Worm (Caenorhabditis elegans) whole organism, L2 larva: Measurements from ENCODE around the gene rps-30.

ENCODE experiments used
- ZK546.5 ChIP-seq: sonication (generic microtip); optimal IDR thresholded peaks from 2 replicates; lab custom pipeline; 2017; ENCODE audit warnings: missing biosample characterization, missing genetic modification characterization
- ama-1 ChIP-seq: fragments of 150-350 bp; optimal IDR thresholded peaks from 2 replicates; lab custom pipeline; 2018; ENCODE audit warnings: inconsistent platforms
- dmd-4 ChIP-seq: sonication (generic microtip); optimal IDR thresholded peaks from 2 replicates; lab custom pipeline; 2017; ENCODE audit warnings: missing biosample characterization, missing genetic modification characterization
- lin-13 ChIP-seq: fragments of 150-350 bp; optimal IDR thresholded peaks from 2 replicates; lab custom pipeline; 2014; ENCODE audit warnings: missing biosample characterization, missing genetic modification reagents, missing genetic modification characterization
- nhr-11 ChIP-seq: fragments of 150-350 bp; optimal IDR thresholded peaks from 2 replicates; lab custom pipeline; 2014; ENCODE audit warnings: missing biosample characterization, missing genetic modification characterization
- nhr-12 ChIP-seq: fragments of 150-350 bp; optimal IDR thresholded peaks from 2 replicates; lab custom pipeline; 2014; ENCODE audit warnings: missing biosample characterization, missing genetic modification characterization
- nhr-23 ChIP-seq: fragments of 150-350 bp; optimal IDR thresholded peaks from 2 replicates; lab custom pipeline; 2014; ENCODE audit warnings: missing biosample characterization, missing genetic modification reagents, missing genetic modification characterization
- nhr-77 ChIP-seq: fragments of 150-350 bp; optimal IDR thresholded peaks from 2 replicates; lab custom pipeline; 2014; ENCODE audit warnings: missing biosample characterization, missing genetic modification characterization
- ztf-1 ChIP-seq: fragments of 200-800 bp; sonication (Bioruptor generic); conservative IDR thresholded peaks from 2 replicates; pipeline ENCODE4 v1.3.6; 2022; ENCODE audit warnings: missing genetic modification characterization, missing compliant biosample characterization

DNA sequence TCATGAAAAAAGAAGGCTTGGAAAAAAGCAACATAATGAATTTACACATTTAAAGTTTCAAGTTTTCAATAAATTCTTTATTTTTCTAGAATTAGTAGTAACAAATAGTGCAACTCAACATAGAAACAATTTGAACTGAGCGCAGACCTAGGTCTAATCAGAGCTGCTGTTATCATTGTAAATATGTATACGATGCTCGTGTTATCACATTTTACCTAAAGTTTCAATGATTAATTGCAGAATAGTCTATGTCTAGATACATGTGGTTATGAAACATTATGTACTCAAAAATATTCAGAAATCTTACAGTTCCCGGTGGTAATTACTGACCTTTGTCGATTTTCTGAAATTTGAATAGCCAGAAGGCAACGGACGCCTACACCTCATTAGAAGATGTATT lies 20.4 kb upstream of the rps-30 start:
- no peak for TF ChIP-seq ama-1 (lab: Kevin White, UChicago)
- no peak for TF ChIP-seq dmd-4 (tag; lab: Kevin White, UChicago)
- TF ChIP-seq lin-13: no peak
- no peak for TF ChIP-seq nhr-77 (tag; lab: Kevin White, UChicago)
- TF ChIP-seq nhr-11 (tag; lab: Kevin White, UChicago): no peak
- no peak for TF ChIP-seq ztf-1 (GFP tag; lab: Robert Waterston, UW)
- no peak for TF ChIP-seq nhr-12
- TF ChIP-seq ZK546.5 (tag; lab: Kevin White, UChicago): no peak
- TF ChIP-seq nhr-23 (tag; lab: Kevin White, UChicago): no peak
